Fruit fly (Drosophila melanogaster): ENCODE measurements around the gene Nmdar1.

The Nmdar1 gene

DNA sequence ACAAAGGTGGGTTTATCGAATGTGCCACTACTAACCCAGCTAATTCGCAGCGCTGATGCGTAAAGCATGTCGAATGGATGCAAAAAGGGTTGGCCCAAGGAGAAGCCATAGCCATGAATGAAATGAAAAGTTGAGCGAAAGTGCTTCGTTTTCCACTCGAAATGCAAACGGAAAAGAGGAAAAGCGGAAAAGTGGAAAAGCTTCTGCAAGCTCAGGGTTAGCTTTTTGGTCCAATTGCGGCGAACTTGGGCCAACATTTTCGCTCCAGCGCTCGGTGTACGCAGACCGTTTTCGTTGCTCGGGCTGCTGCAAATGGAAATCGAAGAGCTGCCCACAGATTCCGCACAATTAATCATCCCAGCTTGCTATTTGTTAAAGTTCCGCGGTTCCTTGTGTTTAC lies 1.7 kb upstream of the Nmdar1 start:
- TF ChIP-seq CG17801 (GFP tag; optimal IDR thresholded peaks at IDR 0.05; ENCODE audit: partially characterized antibody) = no peak

dm6 chr3R:5520566-5520965 lies 2.6 kb downstream of the Nmdar1 start:
- TF ChIP-seq CG17801 (GFP tag; optimal IDR thresholded peaks at IDR 0.05; ENCODE audit: partially characterized antibody) = peak; percentile 58

- TF ChIP-seq CG17801 (GFP tag; optimal IDR thresholded peaks at IDR 0.05; ENCODE audit: partially characterized antibody) = no peak
Measured at dm6 chr3R:5519789-5520188, 3.3 kb downstream of the Nmdar1 start.

DNA sequence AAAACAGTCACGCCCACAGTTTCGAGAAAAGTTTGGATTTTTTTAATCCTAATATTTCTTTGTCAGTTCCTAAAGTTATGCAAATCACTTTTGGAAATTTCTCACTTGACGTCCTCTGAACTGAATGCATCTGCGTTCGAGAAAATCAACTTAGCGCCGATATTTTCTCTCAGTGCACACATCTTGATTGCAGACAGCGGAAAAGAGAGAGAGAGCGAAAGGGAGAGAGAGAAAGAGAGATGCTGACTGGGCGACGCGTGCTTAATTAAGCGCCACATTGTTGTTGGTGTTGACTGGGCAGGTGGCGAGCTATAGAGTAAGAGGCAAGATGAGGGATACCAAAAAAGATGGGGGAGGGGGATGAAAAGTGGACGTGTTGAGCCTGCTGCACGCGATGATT lies 4.5 kb downstream of the Nmdar1 start:
- TF ChIP-seq CG17801 (GFP tag; optimal IDR thresholded peaks at IDR 0.05; ENCODE audit: partially characterized antibody) = no peak

DNA sequence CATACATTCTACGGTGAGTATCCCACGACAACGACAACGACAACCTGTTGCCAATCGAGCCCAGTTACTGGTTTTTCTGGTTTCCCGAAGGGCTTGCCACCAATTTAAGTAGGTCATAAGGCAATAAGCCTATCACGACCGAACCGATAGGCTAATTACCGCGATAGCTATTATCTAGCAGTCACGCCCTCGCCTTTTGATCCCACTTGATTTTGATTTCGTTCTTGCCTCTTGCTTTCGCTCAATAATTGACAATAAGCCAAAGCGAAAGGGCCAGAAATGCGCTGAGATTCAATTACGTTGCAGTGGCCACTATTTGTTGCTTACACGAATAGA lies 5.3 kb downstream of the Nmdar1 start:
- no peak for TF ChIP-seq CG17801 (GFP tag; optimal IDR thresholded peaks at IDR 0.05; ENCODE audit: partially characterized antibody)

- peak; percentile 15 for TF ChIP-seq CG17801 (GFP tag; optimal IDR thresholded peaks at IDR 0.05; ENCODE audit: partially characterized antibody)
Measured at dm6 chr3R:5517002-5517875, 5.9 kb downstream of the Nmdar1 start, which contains the start of gene Itpr. Gene Itpr (plus strand): TSS chr3R:5517117.

DNA sequence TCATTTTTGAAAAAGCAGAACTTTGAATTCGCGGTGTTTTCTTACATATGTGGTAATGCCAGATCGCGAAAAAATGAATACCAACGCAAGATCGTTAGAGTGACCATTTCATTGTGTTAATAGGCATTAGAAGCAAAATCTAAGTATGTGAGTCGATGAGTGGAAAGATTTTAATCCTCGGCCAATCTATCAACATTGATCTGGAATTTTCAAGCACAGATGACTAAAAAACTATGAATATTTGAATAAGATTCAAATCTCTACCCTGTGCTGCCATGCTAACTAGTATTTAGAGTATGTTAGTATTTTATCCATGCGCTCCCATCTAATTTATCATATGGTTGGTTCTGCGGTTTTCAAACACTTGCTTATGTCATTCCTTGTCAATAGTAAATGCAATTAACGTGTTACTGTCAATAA lies 6.5 kb downstream of the Nmdar1 start:
- TF ChIP-seq CG17801 (GFP tag; optimal IDR thresholded peaks at IDR 0.05; ENCODE audit: partially characterized antibody) = no peak

- no peak for TF ChIP-seq CG17801 (GFP tag; optimal IDR thresholded peaks at IDR 0.05; ENCODE audit: partially characterized antibody)
Measured at dm6 chr3R:5514759-5515158, 8.4 kb downstream of the Nmdar1 start.

dm6 chr3R:5503789-5504387 lies 19.2 kb downstream of the Nmdar1 start:
- TF ChIP-seq CG17801 (GFP tag; optimal IDR thresholded peaks at IDR 0.05; ENCODE audit: partially characterized antibody) = no peak

- no peak for TF ChIP-seq CG17801 (GFP tag; optimal IDR thresholded peaks at IDR 0.05; ENCODE audit: partially characterized antibody)
Measured at dm6 chr3R:5502646-5503045, 20.5 kb downstream of the Nmdar1 start, which contains the start of gene NKCC. Gene NKCC (minus strand): TSS chr3R:5502702.

DNA sequence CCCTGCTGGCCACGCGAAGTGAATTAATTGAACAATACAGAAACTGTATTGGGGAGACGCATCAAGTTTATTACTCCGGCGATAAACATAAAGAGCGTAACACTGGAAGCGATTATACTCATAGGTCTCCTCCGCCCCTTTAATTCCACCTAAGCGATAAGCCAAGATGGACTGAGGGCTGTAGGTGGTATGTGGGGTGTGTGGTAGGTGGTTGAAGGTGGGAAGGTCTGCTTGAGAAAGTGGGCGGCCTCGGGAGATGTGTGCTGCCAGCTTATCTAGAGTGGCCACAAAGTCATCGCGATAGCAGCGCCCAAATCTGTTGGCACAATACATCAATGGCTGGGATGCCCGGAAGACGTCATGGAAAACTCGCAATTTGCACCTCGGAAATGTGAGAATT lies 25.5 kb downstream of the Nmdar1 start:
- no peak for TF ChIP-seq CG17801 (GFP tag; optimal IDR thresholded peaks at IDR 0.05; ENCODE audit: partially characterized antibody)

DNA sequence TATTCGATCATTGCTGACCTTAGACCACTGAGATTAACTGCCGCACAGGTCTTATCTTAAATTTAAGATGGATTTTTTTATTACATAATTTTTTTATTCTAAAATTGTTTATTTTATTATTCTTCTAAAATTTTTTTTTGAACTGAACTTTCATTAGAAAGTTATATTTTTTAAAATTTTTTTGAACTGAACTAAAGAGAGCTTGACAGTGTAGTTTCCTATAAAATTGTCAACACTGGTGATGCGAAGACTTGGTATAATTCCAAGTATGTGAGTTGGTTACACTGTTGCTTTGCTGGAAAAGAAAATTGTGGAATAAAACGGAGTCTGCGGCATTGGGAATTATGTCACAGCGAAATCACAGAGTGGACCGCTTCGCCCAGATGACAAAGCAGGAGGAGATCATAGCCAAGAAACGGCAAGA lies 37.8 kb downstream of the Nmdar1 start, which contains the start of gene CG31550:
CG31550 (plus strand) TSS at position 249 of the 424 bp plus-strand sequence.
- peak; percentile 64 for TF ChIP-seq CG17801 (GFP tag; optimal IDR thresholded peaks at IDR 0.05; ENCODE audit: partially characterized antibody)

- TF ChIP-seq CG17801 (GFP tag; optimal IDR thresholded peaks at IDR 0.05; ENCODE audit: partially characterized antibody) = peak; percentile 11
Measured at dm6 chr3R:5483488-5484109, 39.5 kb downstream of the Nmdar1 start, which contains the start of gene ksr. Gene ksr (minus strand): TSS chr3R:5483906.

DNA sequence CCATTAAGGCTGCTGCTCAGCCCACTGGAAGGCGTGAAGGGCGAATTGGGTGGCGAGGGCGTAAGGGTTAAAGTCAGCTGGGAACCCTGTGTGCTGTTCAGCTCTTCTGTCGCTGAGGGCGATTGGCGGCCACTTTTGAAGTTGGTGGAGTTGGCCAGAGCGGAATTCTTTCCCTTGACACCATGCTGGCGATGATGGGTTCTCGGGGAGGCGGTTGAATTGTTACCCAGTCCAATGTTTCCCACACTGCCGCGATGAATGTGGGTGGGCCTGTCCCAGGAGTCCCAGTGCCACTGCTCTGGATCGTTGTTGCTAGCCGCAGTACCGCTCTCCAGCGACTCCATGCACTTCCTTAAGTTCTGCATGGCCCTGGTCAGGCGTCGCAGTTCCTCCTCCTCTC lies 40.3 kb downstream of the Nmdar1 start:
- TF ChIP-seq CG17801 (GFP tag; optimal IDR thresholded peaks at IDR 0.05; ENCODE audit: partially characterized antibody) = no peak

- TF ChIP-seq CG17801 (GFP tag; optimal IDR thresholded peaks at IDR 0.05; ENCODE audit: partially characterized antibody) = no peak
Measured at dm6 chr3R:5474551-5474950, 48.6 kb downstream of the Nmdar1 start, which contains the start of the genes CG45100, HDAC3 and Hcs. Gene CG45100 (minus strand): TSS chr3R:5474600. Gene HDAC3 (minus strand): TSS chr3R:5474600. Gene Hcs (plus strand): TSS chr3R:5474899.

Measured in ovary, adult (tissue).